Fruit fly (Drosophila melanogaster) whole organism, embryonic: Measurements from ENCODE around the gene Trm1.
A peak's percentile ranks its signal among the peaks of the same experiment; 100 is the strongest.

Experiments
- ATbp ChIP-seq: fragments of 200-800 bp; sonication (Bioruptor generic); optimal IDR thresholded peaks from 2 replicates; lab custom pipeline; 2017; ENCODE audit warnings: missing biosample characterization, mild to moderate bottlenecking, missing genetic modification characterization, missing genetic modification reagents
- Adf1 ChIP-seq: fragments of 200-800 bp; sonication (Bioruptor generic); IDR thresholded peaks from 2 replicates; pipeline ENCODE4 v1.3.6; 2022; ENCODE audit warnings: missing biosample characterization, missing genetic modification characterization
- Atf6 ChIP-seq: fragments of 200-800 bp; sonication (Bioruptor generic); IDR thresholded peaks from 2 replicates; pipeline ENCODE4 v1.3.6; 2022; ENCODE audit warnings: missing biosample characterization, missing genetic modification characterization
- B-H2 ChIP-seq: fragments of 200-800 bp; sonication (Bioruptor generic); optimal IDR thresholded peaks from 2 replicates; lab custom pipeline; 2018; ENCODE audit warnings: missing biosample characterization, mild to moderate bottlenecking, missing genetic modification characterization
- CG10147 ChIP-seq: fragments of 200-800 bp; sonication (Bioruptor generic); optimal IDR thresholded peaks from 2 replicates; lab custom pipeline; 2019; ENCODE audit warnings: missing biosample characterization, mild to moderate bottlenecking, missing genetic modification characterization, moderate library complexity
- CG10543 ChIP-seq: fragments of 200-800 bp; sonication (Bioruptor generic); optimal IDR thresholded peaks from 3 replicates; lab custom pipeline; 2017; ENCODE audit warnings: missing biosample characterization, mild to moderate bottlenecking, missing genetic modification characterization, moderate library complexity
- CG10979 ChIP-seq: fragments of 200-800 bp; sonication (Bioruptor generic); optimal IDR thresholded peaks from 2 replicates; lab custom pipeline; 2018; ENCODE audit warnings: missing biosample characterization, mild to moderate bottlenecking, missing genetic modification characterization, moderate library complexity
- CG12769 ChIP-seq: fragments of 200-800 bp; sonication (Bioruptor generic); optimal IDR thresholded peaks from 2 replicates; lab custom pipeline; 2019; ENCODE audit warnings: missing biosample characterization, mild to moderate bottlenecking, missing genetic modification characterization, moderate library complexity
- CG13624 ChIP-seq: fragments of 200-800 bp; sonication (Bioruptor generic); optimal IDR thresholded peaks from 2 replicates; lab custom pipeline; 2016; ENCODE audit warnings: missing biosample characterization, missing genetic modification characterization
- CG14014 ChIP-seq: fragments of 200-800 bp; sonication (Bioruptor generic); IDR thresholded peaks from 2 replicates; pipeline ENCODE4 v1.3.6; 2022; ENCODE audit warnings: missing biosample characterization, missing genetic modification characterization
- CG1603 ChIP-seq: fragments of 200-800 bp; sonication (Bioruptor generic); optimal IDR thresholded peaks from 2 replicates; lab custom pipeline; 2019; ENCODE audit warnings: missing biosample characterization, mild to moderate bottlenecking, missing genetic modification characterization, moderate library complexity
- CG17385 ChIP-seq: fragments of 200-800 bp; sonication (Bioruptor generic); optimal IDR thresholded peaks from 3 replicates; lab custom pipeline; 2018; ENCODE audit warnings: missing biosample characterization, mild to moderate bottlenecking, missing genetic modification characterization
- CG18599 ChIP-seq: fragments of 200-800 bp; sonication (Bioruptor generic); optimal IDR thresholded peaks from 3 replicates; lab custom pipeline; 2017; ENCODE audit warnings: missing biosample characterization, missing genetic modification characterization, mild to moderate bottlenecking, moderate library complexity, missing genetic modification reagents
- CG2678 ChIP-seq: fragments of 200-800 bp; sonication (Bioruptor generic); optimal IDR thresholded peaks from 3 replicates; lab custom pipeline; 2019; ENCODE audit warnings: missing biosample characterization, mild to moderate bottlenecking, missing genetic modification characterization, moderate library complexity
- CG3281 ChIP-seq: fragments of 200-800 bp; sonication (Bioruptor generic); optimal IDR thresholded peaks from 3 replicates; lab custom pipeline; 2017; ENCODE audit warnings: missing biosample characterization, mild to moderate bottlenecking, missing genetic modification characterization
- CG8290 ChIP-seq, 3 experiments: fragments of 200-800 bp; sonication (Bioruptor generic); optimal IDR thresholded peaks; 2 replicates each; lab custom pipeline; 2016 to 2019; ENCODE audit warnings: missing biosample characterization in 3 of 3, missing genetic modification characterization in 3 of 3, mild to moderate bottlenecking in 2 of 3, moderate library complexity in 1 of 3
- CG8388 ChIP-seq: fragments of 200-800 bp; sonication (Bioruptor generic); optimal IDR thresholded peaks from 2 replicates; lab custom pipeline; 2019; ENCODE audit warnings: missing biosample characterization, mild to moderate bottlenecking, missing genetic modification characterization, moderate library complexity
- CrebB ChIP-seq: fragments of 200-800 bp; sonication (Bioruptor generic); optimal IDR thresholded peaks from 3 replicates; lab custom pipeline; 2018; ENCODE audit warnings: missing biosample characterization, mild to moderate bottlenecking, missing genetic modification characterization
- D19B ChIP-seq: fragments of 200-800 bp; sonication (Bioruptor generic); optimal IDR thresholded peaks from 2 replicates; lab custom pipeline; 2017; ENCODE audit warnings: missing biosample characterization, mild to moderate bottlenecking, missing genetic modification characterization
- Dek ChIP-seq: fragments of 200-800 bp; sonication (Bioruptor generic); optimal IDR thresholded peaks from 3 replicates; lab custom pipeline; 2019; ENCODE audit warnings: missing biosample characterization, mild to moderate bottlenecking, missing genetic modification characterization, moderate library complexity
- Eip74EF ChIP-seq, 2 experiments: fragments of 200-800 bp in 1 of 2; fragments of >200 bp in 1 of 2; sonication (Bioruptor generic) in 1 of 2; optimal IDR thresholded peaks; 2 replicates each; lab custom pipeline; 2017 to 2019; ENCODE audit warnings: missing biosample characterization in 2 of 2, missing genetic modification characterization in 2 of 2, mild to moderate bottlenecking in 1 of 2, moderate library complexity in 1 of 2
- Elba2 ChIP-seq: fragments of 200-800 bp; sonication (Bioruptor generic); optimal IDR thresholded peaks from 3 replicates; lab custom pipeline; 2016; ENCODE audit warnings: missing biosample characterization, missing genetic modification characterization
- Fer1 ChIP-seq: fragments of 200-800 bp; sonication (Bioruptor generic); optimal IDR thresholded peaks from 2 replicates; lab custom pipeline; 2017; ENCODE audit warnings: missing biosample characterization, mild to moderate bottlenecking, missing genetic modification characterization
- Hmr ChIP-seq: fragments of 200-800 bp; sonication (Bioruptor generic); optimal IDR thresholded peaks from 3 replicates; lab custom pipeline; 2017; ENCODE audit warnings: mild to moderate bottlenecking, missing biosample characterization, missing genetic modification reagents, missing genetic modification characterization
- Med ChIP-seq: fragments of 200-800 bp; sonication (Bioruptor generic); peaks from one replicate; lab custom pipeline; 2016; ENCODE audit warnings: missing biosample characterization, missing genetic modification characterization, mild to moderate bottlenecking, inconsistent platforms, moderate library complexity
- Pdp1 ChIP-seq, 2 experiments: fragments of 200-800 bp; sonication (Bioruptor generic); optimal IDR thresholded peaks; 3 replicates each; lab custom pipeline; 2016; ENCODE audit warnings: missing biosample characterization in 2 of 2, missing genetic modification characterization in 2 of 2, mild to moderate bottlenecking in 1 of 2, moderate library complexity in 1 of 2
- Sox100B ChIP-seq: fragments of 200-800 bp; sonication (Bioruptor generic); optimal IDR thresholded peaks from 3 replicates; lab custom pipeline; 2018; ENCODE audit warnings: missing biosample characterization, mild to moderate bottlenecking, missing genetic modification characterization
- al ChIP-seq: fragments of 200-800 bp; sonication (Bioruptor generic); IDR thresholded peaks from 2 replicates; pipeline ENCODE4 v1.3.6; 2022; ENCODE audit warnings: missing biosample characterization, missing genetic modification characterization
- bbx ChIP-seq: fragments of 200-800 bp; sonication (Bioruptor generic); IDR thresholded peaks from 2 replicates; pipeline ENCODE4 v1.3.6; 2022; ENCODE audit warnings: missing biosample characterization, missing genetic modification characterization; ENCODE audit not compliant: partially characterized antibody
- croc ChIP-seq: fragments of 200-800 bp; sonication (Bioruptor generic); conservative IDR thresholded peaks from 3 replicates; pipeline ENCODE4 v1.3.6; 2022; ENCODE audit warnings: missing biosample characterization, missing genetic modification characterization
- dysf ChIP-seq: fragments of 200-800 bp; sonication (Bioruptor generic); IDR thresholded peaks from 3 replicates; pipeline ENCODE4 v1.3.6; 2022; ENCODE audit warnings: missing biosample characterization, missing genetic modification characterization
- lab ChIP-seq: fragments of 200-800 bp; sonication (Bioruptor generic); optimal IDR thresholded peaks from 3 replicates; lab custom pipeline; 2017; ENCODE audit warnings: missing biosample characterization, missing genetic modification characterization, mild to moderate bottlenecking, moderate library complexity, missing genetic modification reagents
- maf-S ChIP-seq: fragments of 200-800 bp; sonication (Bioruptor generic); optimal IDR thresholded peaks from 2 replicates; lab custom pipeline; 2016; ENCODE audit warnings: missing biosample characterization, missing genetic modification characterization
- pan ChIP-seq, 4 experiments: fragments of >200 bp in 3 of 4; fragments of 200-800 bp in 1 of 4; sonication (Bioruptor generic) in 1 of 4; optimal IDR thresholded peaks in 3 of 4; IDR thresholded peaks in 1 of 4; 2 replicates each; pipeline versions ENCODE4 v1.3.6 to Lab custom; 2017 to 2022; ENCODE audit warnings: missing biosample characterization in 2 of 4, missing genetic modification characterization in 2 of 4, mixed read lengths in 1 of 4
- sd ChIP-seq: fragments of 200-800 bp; sonication (Bioruptor generic); optimal IDR thresholded peaks from 3 replicates; lab custom pipeline; 2018; ENCODE audit warnings: missing biosample characterization, mild to moderate bottlenecking, missing genetic modification characterization, moderate library complexity
- sens ChIP-seq: fragments of 200-800 bp; sonication (Bioruptor generic); peaks from one replicate; lab custom pipeline; 2016; ENCODE audit warnings: missing biosample characterization, missing genetic modification characterization
- slbo ChIP-seq: fragments of 200-800 bp; sonication (Bioruptor generic); IDR thresholded peaks from 2 replicates; pipeline ENCODE4 v1.3.6; 2022; ENCODE audit warnings: missing biosample characterization, missing genetic modification characterization
- so ChIP-seq: fragments of 200-800 bp; sonication (Bioruptor generic); IDR thresholded peaks from 3 replicates; pipeline ENCODE4 v1.3.6; 2022; ENCODE audit warnings: missing biosample characterization, missing genetic modification characterization
- sug ChIP-seq: fragments of 200-800 bp; optimal IDR thresholded peaks from 2 replicates; lab custom pipeline; 2019; ENCODE audit warnings: missing biosample characterization, mild to moderate bottlenecking, missing genetic modification characterization, moderate library complexity
- tgo ChIP-seq: fragments of 200-800 bp; sonication (Bioruptor generic); IDR thresholded peaks from 3 replicates; pipeline ENCODE4 v1.3.6; 2022; ENCODE audit warnings: missing biosample characterization, missing genetic modification characterization
- wdn ChIP-seq: fragments of 200-800 bp; sonication (Bioruptor generic); IDR thresholded peaks from 2 replicates; pipeline ENCODE4 v1.3.6; 2022; ENCODE audit warnings: missing biosample characterization, missing genetic modification characterization

Gene Trm1

DNA sequence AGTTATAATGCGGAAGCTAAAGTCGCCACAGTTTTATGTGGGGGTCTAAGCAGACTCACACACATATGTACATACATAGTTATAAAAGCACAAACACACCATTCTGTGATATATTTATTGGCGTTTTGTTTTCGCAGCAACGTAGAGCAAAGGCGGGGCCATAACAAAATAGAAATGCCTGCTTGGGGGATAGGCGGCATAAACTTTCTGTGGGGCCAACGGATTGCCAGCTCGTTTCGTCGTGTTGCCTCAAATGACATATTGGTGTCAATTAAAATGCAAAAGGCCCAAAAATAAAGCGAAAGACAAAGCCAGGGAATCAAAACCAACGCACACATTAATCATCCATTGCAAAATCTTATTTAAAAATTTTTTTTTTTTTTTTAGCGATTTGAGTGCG is 41.0 kb downstream of the Trm1 start:
- TF ChIP-seq Sox100B (GFP tag; lab: Kevin White, UChicago) (no peak), CG13624 (GFP tag; lab: Kevin White, UChicago) (peak; percentile 6), Atf6 (GFP tag; lab: Robert Waterston, UW) (0 out of 2 replicates have a peak, but pooled peaks have one; percentile 8), Elba2 (GFP tag; lab: Kevin White, UChicago) (no peak), ATbp (GFP tag; lab: Kevin White, UChicago) (no peak), Fer1 (GFP tag; lab: Kevin White, UChicago) (peak; percentile 10), CG8290 (GFP tag; optimal IDR thresholded peaks at IDR 0.05; lab: Kevin White, UChicago) (no peak), CG8290 (tag; optimal IDR thresholded peaks at IDR 0.05; lab: Kevin White, UChicago) (peak in 1 of 2 experiments; percentile 52), Med (GFP tag; lab: Kevin White, UChicago) (peak; percentile 13), CG17385 (GFP tag; lab: Kevin White, UChicago) (peak; percentile 4), sens (peak; percentile 68), lab (GFP tag; lab: Kevin White, UChicago) (peak; percentile 43), CG14014 (GFP tag; lab: Robert Waterston, UW) (0 out of 2 replicates have a peak, but pooled peaks have one; percentile 4), B-H2 (GFP tag; lab: Kevin White, UChicago) (no peak), D19B (peak; percentile 9), CG8388 (GFP tag; lab: Kevin White, UChicago) (no peak), CG10979 (no peak), wdn (GFP tag; lab: Robert Waterston, UW) (0 out of 2 replicates have a peak, but pooled peaks have one; percentile 28), CG3281 (GFP tag; lab: Kevin White, UChicago) (peak; percentile 12), CG10147 (GFP tag; lab: Kevin White, UChicago) (peak; percentile 30), so (GFP tag; lab: Robert Waterston, UW) (peak; percentile 55; the same call in 1 of the 3 replicates), CG18599 (GFP tag; lab: Kevin White, UChicago) (peak; percentile 49), croc (GFP tag; lab: Robert Waterston, UW) (no peak), Hmr (GFP tag; lab: Kevin White, UChicago) (peak; percentile 48), bbx (GFP tag; lab: Robert Waterston, UW) (no peak), CG12769 (tag; lab: Kevin White, UChicago) (peak; percentile 65), maf-S (peak; percentile 6), Eip74EF (GFP tag; optimal IDR thresholded peaks at IDR 0.05; lab: Kevin White, UChicago) (peak in 1 of 2 experiments; percentile 38), Dek (tag; lab: Kevin White, UChicago) (peak; percentile 29), dysf (GFP tag; lab: Robert Waterston, UW) (0 out of 3 replicates have a peak, but pooled peaks have one; percentile 28), al (no peak), tgo (GFP tag; lab: Robert Waterston, UW) (no peak), CG1603 (tag; lab: Kevin White, UChicago) (no peak), sd (tag; lab: Kevin White, UChicago) (peak; percentile 64), slbo (0 out of 2 replicates have a peak, but pooled peaks have one; percentile 3), CrebB (tag; lab: Kevin White, UChicago) (no peak), pan (optimal IDR thresholded peaks at IDR 0.05; lab: Kevin White, UChicago) (no peak), pan (GFP tag; optimal IDR thresholded peaks at IDR 0.05 in 1 of 2, IDR thresholded peaks at IDR 0.05 in 1 of 2) (peak in 1 of 2 experiments; percentile 13), Pdp1 (GFP tag; optimal IDR thresholded peaks at IDR 0.05; lab: Kevin White, UChicago) (peak in 1 of 2 experiments; percentile 7), Adf1 (GFP tag; lab: Robert Waterston, UW) (0 out of 2 replicates have a peak, but pooled peaks have one; percentile 13), CG10543 (peak; percentile 3), CG2678 (tag; lab: Kevin White, UChicago) (peak; percentile 25), sug (tag; lab: Kevin White, UChicago) (peak; percentile 50)
